Worm (Caenorhabditis elegans) whole organism, L4 larva: ENCODE measurements around the gene T05H10.8.
A peak's percentile ranks its signal among the peaks of the same experiment; 100 is the strongest.

ENCODE experiments used
- D1046.2 ChIP-seq: fragments of 200-800 bp; sonication (Bioruptor generic); IDR thresholded peaks from 2 replicates; pipeline ENCODE4 v1.3.6; 2022; ENCODE audit warnings: missing genetic modification characterization, missing compliant biosample characterization
- F37D6.2 ChIP-seq: sonication (generic microtip); optimal IDR thresholded peaks from 2 replicates; lab custom pipeline; 2016; ENCODE audit warnings: mild to moderate bottlenecking, missing genetic modification characterization, missing compliant biosample characterization
- F44E2.7 ChIP-seq: fragments of 200-800 bp; sonication (Bioruptor generic); IDR thresholded peaks from 2 replicates; pipeline ENCODE4 v2.1.2; 2022; ENCODE audit warnings: missing genetic modification characterization, missing compliant biosample characterization
- Y48G9A.11 ChIP-seq: fragments of 200-800 bp; sonication (Bioruptor generic); IDR thresholded peaks from 2 replicates; pipeline ENCODE4 v1.3.6; 2022; ENCODE audit warnings: missing genetic modification reagents, missing genetic modification characterization, missing compliant biosample characterization
- Y5F2A.4 ChIP-seq: fragments of 200-800 bp; sonication (Bioruptor generic); optimal IDR thresholded peaks from 2 replicates; lab custom pipeline; 2018; ENCODE audit warnings: mild to moderate bottlenecking, missing genetic modification characterization, missing compliant biosample characterization
- ZK546.5 ChIP-seq, 2 experiments: sonication (generic microtip); optimal IDR thresholded peaks; 2 replicates each; lab custom pipeline; 2017; ENCODE audit warnings: missing biosample characterization in 2 of 2, missing genetic modification characterization in 2 of 2
- aha-1 ChIP-seq: fragments of 150-350 bp; peaks from one replicate; lab custom pipeline; 2014; ENCODE audit warnings: missing biosample characterization, missing genetic modification characterization
- aly-2 ChIP-seq: sonication (generic microtip); optimal IDR thresholded peaks from 2 replicates; lab custom pipeline; 2018; ENCODE audit warnings: missing biosample characterization, missing genetic modification characterization
- ama-1 ChIP-seq: fragments of 150-350 bp; optimal IDR thresholded peaks from 2 replicates; lab custom pipeline; 2014; ENCODE audit warnings: inconsistent platforms, mixed read lengths
- attf-4 ChIP-seq: sonication (generic microtip); optimal IDR thresholded peaks from 3 replicates; lab custom pipeline; 2017; ENCODE audit warnings: missing biosample characterization, missing genetic modification characterization
- ceh-28 ChIP-seq: fragments of 150-350 bp; optimal IDR thresholded peaks from 2 replicates; lab custom pipeline; 2014; ENCODE audit warnings: missing biosample characterization, missing genetic modification reagents, missing genetic modification characterization
- ceh-32 ChIP-seq: sonication (generic microtip); optimal IDR thresholded peaks from 2 replicates; lab custom pipeline; 2016; ENCODE audit warnings: mild to moderate bottlenecking, missing genetic modification characterization, missing compliant biosample characterization; ENCODE audit not compliant: poor library complexity
- ceh-62 ChIP-seq: sonication (generic microtip); optimal IDR thresholded peaks from 2 replicates; lab custom pipeline; 2017; ENCODE audit warnings: missing biosample characterization, missing genetic modification characterization
- daf-12 ChIP-seq: fragments of 150-350 bp; optimal IDR thresholded peaks from 2 replicates; lab custom pipeline; 2014; ENCODE audit warnings: missing biosample characterization, missing genetic modification reagents, missing genetic modification characterization
- daf-19 ChIP-seq: fragments of 200-800 bp; sonication (Bioruptor generic); conservative IDR thresholded peaks from 2 replicates; pipeline ENCODE4 v1.3.6; 2022; ENCODE audit warnings: missing genetic modification characterization, missing compliant biosample characterization
- dmd-6 ChIP-seq: fragments of 200-800 bp; sonication (Bioruptor generic); IDR thresholded peaks from 2 replicates; pipeline ENCODE4 v1.3.6; 2022; ENCODE audit warnings: missing genetic modification reagents, missing genetic modification characterization, missing compliant biosample characterization
- egl-27 ChIP-seq: sonication (generic microtip); optimal IDR thresholded peaks from 3 replicates; lab custom pipeline; 2017; ENCODE audit warnings: missing biosample characterization, missing genetic modification reagents, missing genetic modification characterization
- fkh-10 ChIP-seq: fragments of 150-350 bp; optimal IDR thresholded peaks from 2 replicates; lab custom pipeline; 2014; ENCODE audit warnings: missing biosample characterization, missing genetic modification reagents, missing genetic modification characterization
- gei-8 ChIP-seq: fragments of 200-800 bp; sonication (Bioruptor generic); optimal IDR thresholded peaks from 2 replicates; lab custom pipeline; 2018; ENCODE audit warnings: mild to moderate bottlenecking, missing genetic modification characterization, missing compliant biosample characterization
- hif-1 ChIP-seq, 2 experiments: sonication (generic microtip); optimal IDR thresholded peaks; 2 replicates each; lab custom pipeline; 2016 to 2017; ENCODE audit warnings: missing compliant biosample characterization in 2 of 2, missing genetic modification characterization in 2 of 2, missing genetic modification reagents in 2 of 2, missing genotype in 2 of 2, mild to moderate bottlenecking in 1 of 2
- hlh-30 ChIP-seq: sonication (generic microtip); optimal IDR thresholded peaks from 2 replicates; lab custom pipeline; 2017; ENCODE audit warnings: antibody characterized with exemption, mild to moderate bottlenecking, missing genetic modification characterization, missing compliant biosample characterization; ENCODE audit not compliant: insufficient read depth
- lsy-2 ChIP-seq, 2 experiments: fragments of 150-350 bp in 1 of 2; sonication (generic microtip) in 1 of 2; optimal IDR thresholded peaks; 2 replicates each; lab custom pipeline; 2014 to 2017; ENCODE audit warnings: missing biosample characterization in 2 of 2, missing genetic modification characterization in 2 of 2
- madf-5 ChIP-seq, 2 experiments: fragments of 200-800 bp; sonication (Bioruptor generic); IDR thresholded peaks; 2 replicates each; pipeline ENCODE4 v1.3.6; 2022; ENCODE audit warnings: missing compliant biosample characterization in 2 of 2, missing genetic modification characterization in 2 of 2
- mdl-1 ChIP-seq, 2 experiments: fragments of 150-350 bp in 1 of 2; sonication (generic microtip) in 1 of 2; optimal IDR thresholded peaks; 2 replicates each; lab custom pipeline; 2014 to 2017; ENCODE audit warnings: missing biosample characterization in 2 of 2, missing genetic modification characterization in 2 of 2
- mdt-29 ChIP-seq: fragments of 200-800 bp; sonication (Bioruptor generic); IDR thresholded peaks from 2 replicates; pipeline ENCODE4 v1.3.6; 2022; ENCODE audit warnings: missing genetic modification reagents, missing genetic modification characterization, missing compliant biosample characterization
- mep-1 ChIP-seq: fragments of 150-350 bp; sonication (generic microtip); optimal IDR thresholded peaks from 3 replicates; lab custom pipeline; 2014; ENCODE audit warnings: missing biosample characterization, missing genetic modification characterization
- mxl-2 ChIP-seq: fragments of 200-800 bp; sonication (Bioruptor generic); conservative IDR thresholded peaks from 2 replicates; pipeline ENCODE4 v1.3.6; 2022; ENCODE audit warnings: missing genetic modification reagents, missing genetic modification characterization, missing compliant biosample characterization
- nhr-10 ChIP-seq: fragments of 150-350 bp; optimal IDR thresholded peaks from 2 replicates; lab custom pipeline; 2014; ENCODE audit warnings: missing biosample characterization, missing genetic modification characterization
- nhr-102 ChIP-seq: sonication (generic microtip); optimal IDR thresholded peaks from 2 replicates; lab custom pipeline; 2016; ENCODE audit warnings: mild to moderate bottlenecking, missing genetic modification characterization, moderate library complexity, missing compliant biosample characterization
- nhr-11 ChIP-seq: fragments of 150-350 bp; optimal IDR thresholded peaks from 2 replicates; lab custom pipeline; 2014; ENCODE audit warnings: missing biosample characterization, missing genetic modification characterization
- nhr-111 ChIP-seq: fragments of 200-800 bp; sonication (Bioruptor generic); optimal IDR thresholded peaks from 2 replicates; lab custom pipeline; 2018; ENCODE audit warnings: mild to moderate bottlenecking, missing genetic modification characterization, missing compliant biosample characterization
- nhr-237 ChIP-seq: sonication (generic microtip); optimal IDR thresholded peaks from 2 replicates; lab custom pipeline; 2017; ENCODE audit warnings: missing biosample characterization, missing genetic modification characterization
- nhr-76 ChIP-seq: fragments of 150-350 bp; optimal IDR thresholded peaks from 2 replicates; lab custom pipeline; 2014; ENCODE audit warnings: missing biosample characterization, missing genetic modification characterization
- php-3 ChIP-seq: fragments of 200-800 bp; sonication (Bioruptor generic); IDR thresholded peaks from 2 replicates; pipeline ENCODE4 v1.3.6; 2022; ENCODE audit warnings: missing genetic modification reagents, missing genetic modification characterization, missing compliant biosample characterization
- pqm-1 ChIP-seq: sonication (generic microtip); optimal IDR thresholded peaks from 2 replicates; lab custom pipeline; 2017; ENCODE audit warnings: missing biosample characterization, missing genetic modification characterization
- sdz-12 ChIP-seq: fragments of 200-800 bp; sonication (Bioruptor generic); optimal IDR thresholded peaks from 2 replicates; lab custom pipeline; 2018; ENCODE audit warnings: mild to moderate bottlenecking, missing genetic modification characterization, missing compliant biosample characterization
- snpc-1.2 ChIP-seq: fragments of 200-800 bp; sonication (Bioruptor generic); IDR thresholded peaks from 2 replicates; pipeline ENCODE4 v1.3.6; 2022; ENCODE audit warnings: missing genetic modification reagents, missing genetic modification characterization, missing compliant biosample characterization
- spr-1 ChIP-seq: sonication (generic microtip); optimal IDR thresholded peaks from 2 replicates; lab custom pipeline; 2016; ENCODE audit warnings: mild to moderate bottlenecking, missing genetic modification characterization, missing compliant biosample characterization
- unc-130 ChIP-seq: sonication (generic microtip); optimal IDR thresholded peaks from 2 replicates; lab custom pipeline; 2016; ENCODE audit warnings: missing genetic modification reagents, missing genetic modification characterization, missing compliant biosample characterization
- unc-39 ChIP-seq: sonication (generic microtip); optimal IDR thresholded peaks from 2 replicates; lab custom pipeline; 2017; ENCODE audit warnings: missing biosample characterization, missing genetic modification characterization
- unc-62 ChIP-seq, 3 experiments: fragments of 150-350 bp in 1 of 3; sonication (generic microtip); optimal IDR thresholded peaks in 2 of 3; peaks in 1 of 3; 1 replicate in 1 of 3; 2 replicates in 2 of 3; lab custom pipeline; 2014 to 2017; ENCODE audit warnings: missing biosample characterization in 3 of 3, missing genetic modification characterization in 3 of 3, missing genetic modification reagents in 3 of 3, missing genotype in 1 of 3
- vab-7 ChIP-seq: fragments of 200-800 bp; sonication (Bioruptor generic); IDR thresholded peaks from 2 replicates; pipeline ENCODE4 v1.3.6; 2022; ENCODE audit warnings: missing genetic modification reagents, missing genetic modification characterization, missing compliant biosample characterization
- zag-1 ChIP-seq: fragments of 150-350 bp; optimal IDR thresholded peaks from 2 replicates; lab custom pipeline; 2014; ENCODE audit warnings: missing biosample characterization, missing genetic modification characterization
- zfp-2 ChIP-seq: sonication (generic microtip); optimal IDR thresholded peaks from 2 replicates; lab custom pipeline; 2016; ENCODE audit warnings: mild to moderate bottlenecking, missing genetic modification characterization, missing compliant biosample characterization
- zfp-3 ChIP-seq: fragments of 200-800 bp; sonication (Bioruptor generic); conservative IDR thresholded peaks from 2 replicates; pipeline ENCODE4 v1.3.6; 2022; ENCODE audit warnings: missing genetic modification reagents, missing genetic modification characterization, missing compliant biosample characterization
- zip-11 ChIP-seq: fragments of 200-800 bp; sonication (Bioruptor generic); IDR thresholded peaks from 2 replicates; pipeline ENCODE4 v1.3.6; 2022; ENCODE audit warnings: missing genetic modification characterization, missing compliant biosample characterization
- ztf-11 ChIP-seq: fragments of 150-350 bp; optimal IDR thresholded peaks from 2 replicates; lab custom pipeline; 2014; ENCODE audit warnings: missing biosample characterization, missing genetic modification characterization

Gene T05H10.8

ce11 chrII:8058769-8059168 is at the start of gene T05H10.8:
T05H10.8 (plus strand) TSS chrII:8059069.
- TF ChIP-seq F37D6.2 (tag; lab: Kevin White, UChicago) (no peak), dmd-6 (GFP tag; lab: Robert Waterston, UW) (no peak), hlh-30 (no peak), gei-8 (no peak), php-3 (GFP tag; lab: Robert Waterston, UW) (no peak), zfp-3 (no peak), zip-11 (GFP tag; lab: Robert Waterston, UW) (no peak), lsy-2 (tag; optimal IDR thresholded peaks at IDR 0.05; lab: Kevin White, UChicago) (no peak), unc-39 (tag; lab: Kevin White, UChicago) (no peak), madf-5 (GFP tag; IDR thresholded peaks at IDR 0.05; lab: Robert Waterston, UW) (no peak), spr-1 (tag; lab: Kevin White, UChicago) (no peak), aha-1 (tag; lab: Kevin White, UChicago) (no peak), ceh-32 (tag; lab: Kevin White, UChicago) (no peak), nhr-10 (tag; lab: Kevin White, UChicago) (no peak), Y48G9A.11 (GFP tag; lab: Robert Waterston, UW) (no peak), pqm-1 (tag; lab: Kevin White, UChicago) (no peak), ceh-62 (tag; lab: Kevin White, UChicago) (no peak), mdl-1 (tag; optimal IDR thresholded peaks at IDR 0.05; lab: Kevin White, UChicago) (no peak), D1046.2 (GFP tag; lab: Robert Waterston, UW) (no peak), hif-1 (tag; optimal IDR thresholded peaks at IDR 0.05; lab: Kevin White, UChicago) (no peak)

ce11 chrII:8012071-8013031 is 46.5 kb upstream of the T05H10.8 start, which contains the start of gene DH11.2:
DH11.2 (plus strand) TSS chrII:8012816.
- peak; percentile 75 for TF ChIP-seq aha-1 (tag; lab: Kevin White, UChicago)
- no peak for TF ChIP-seq gei-8
- TF ChIP-seq unc-62 (GFP tag; optimal IDR thresholded peaks at IDR 0.05 in 1 of 2; lab: Kevin White, UChicago), result peak in 1 of 2 experiments; percentile 96
- TF ChIP-seq unc-62 (tag; optimal IDR thresholded peaks at IDR 0.05; lab: Kevin White, UChicago), result no peak
- no peak for TF ChIP-seq nhr-102 (tag; lab: Kevin White, UChicago)
- no peak for TF ChIP-seq pqm-1 (tag; lab: Kevin White, UChicago)
- TF ChIP-seq Y5F2A.4 (GFP tag; lab: Kevin White, UChicago), result no peak
- TF ChIP-seq sdz-12 (GFP tag; lab: Kevin White, UChicago), result no peak
- no peak for TF ChIP-seq zfp-2 (tag; lab: Kevin White, UChicago)
- TF ChIP-seq F44E2.7 (GFP tag; lab: Robert Waterston, UW), result no peak
- TF ChIP-seq mep-1, result no peak
- no peak for TF ChIP-seq nhr-111
- no peak for TF ChIP-seq ceh-62 (tag; lab: Kevin White, UChicago)
- no peak for TF ChIP-seq nhr-76 (tag; lab: Kevin White, UChicago)
- TF ChIP-seq nhr-11 (tag; lab: Kevin White, UChicago), result no peak
- TF ChIP-seq aly-2 (tag; lab: Kevin White, UChicago), result no peak
- no peak for TF ChIP-seq zfp-3
- TF ChIP-seq madf-5 (GFP tag; IDR thresholded peaks at IDR 0.05; lab: Robert Waterston, UW), result no peak
- TF ChIP-seq mdl-1 (tag; optimal IDR thresholded peaks at IDR 0.05; lab: Kevin White, UChicago), result no peak
- no peak for TF ChIP-seq fkh-10
- no peak for TF ChIP-seq unc-130 (GFP tag; lab: Kevin White, UChicago)
- TF ChIP-seq ceh-28, result no peak
- TF ChIP-seq mdt-29 (GFP tag; lab: Robert Waterston, UW), result no peak
- TF ChIP-seq mxl-2 (GFP tag; lab: Robert Waterston, UW), result no peak
- TF ChIP-seq nhr-237 (tag; lab: Kevin White, UChicago), result no peak
- TF ChIP-seq zag-1 (tag; lab: Kevin White, UChicago), result no peak
- TF ChIP-seq egl-27 (tag; lab: Kevin White, UChicago), result no peak
- no peak for TF ChIP-seq ztf-11 (tag; lab: Kevin White, UChicago)
- no peak for TF ChIP-seq daf-19 (GFP tag; lab: Robert Waterston, UW)
- no peak for TF ChIP-seq zip-11 (GFP tag; lab: Robert Waterston, UW)
- no peak for TF ChIP-seq vab-7 (GFP tag; lab: Robert Waterston, UW)
- no peak for TF ChIP-seq unc-39 (tag; lab: Kevin White, UChicago)
- no peak for TF ChIP-seq attf-4 (tag; lab: Kevin White, UChicago)
- no peak for TF ChIP-seq daf-12 (tag; lab: Kevin White, UChicago)
- TF ChIP-seq ZK546.5 (tag; optimal IDR thresholded peaks at IDR 0.05; lab: Kevin White, UChicago), result no peak
- no peak for TF ChIP-seq snpc-1.2
- no peak for TF ChIP-seq ama-1
